Worm (Caenorhabditis elegans) whole organism, late embryonic: ENCODE measurements around the gene fbxa-12.
A peak's percentile ranks its signal among the peaks of the same experiment; 100 is the strongest.

ENCODE experiments used
- C08G9.2 ChIP-seq: sonication (generic microtip); optimal IDR thresholded peaks from 2 replicates; lab custom pipeline; 2016; ENCODE audit warnings: mild to moderate bottlenecking, missing genetic modification characterization, moderate library complexity, missing compliant biosample characterization
- C38D4.7 ChIP-seq: fragments of 200-800 bp; sonication (Bioruptor generic); optimal IDR thresholded peaks from 2 replicates; lab custom pipeline; 2018; ENCODE audit warnings: mild to moderate bottlenecking, missing genetic modification characterization, moderate library complexity, missing compliant biosample characterization
- ceh-18 ChIP-seq: sonication (generic microtip); optimal IDR thresholded peaks from 2 replicates; lab custom pipeline; 2016; ENCODE audit warnings: missing genetic modification characterization, missing compliant biosample characterization
- ceh-22 ChIP-seq: sonication (generic microtip); optimal IDR thresholded peaks from 2 replicates; lab custom pipeline; 2017; ENCODE audit warnings: missing biosample characterization, missing genetic modification characterization
- ceh-24 ChIP-seq: sonication (generic microtip); optimal IDR thresholded peaks from 2 replicates; lab custom pipeline; 2016; ENCODE audit warnings: mild to moderate bottlenecking, missing genetic modification characterization, missing compliant biosample characterization
- ceh-30 ChIP-seq: fragments of 150-350 bp; optimal IDR thresholded peaks from 2 replicates; lab custom pipeline; 2014; ENCODE audit warnings: missing biosample characterization, missing genetic modification characterization
- ceh-31 ChIP-seq: sonication (generic microtip); optimal IDR thresholded peaks from 2 replicates; lab custom pipeline; 2016; ENCODE audit warnings: missing genetic modification characterization, missing compliant biosample characterization
- ceh-6 ChIP-seq: fragments of 200-800 bp; sonication (Bioruptor generic); optimal IDR thresholded peaks from 2 replicates; lab custom pipeline; 2018; ENCODE audit warnings: mild to moderate bottlenecking, missing genetic modification characterization, missing compliant biosample characterization
- dmd-4 ChIP-seq: sonication (generic microtip); optimal IDR thresholded peaks from 2 replicates; lab custom pipeline; 2016; ENCODE audit warnings: borderline replicate concordance, missing genetic modification characterization, missing compliant biosample characterization
- dve-1 ChIP-seq: sonication (generic microtip); optimal IDR thresholded peaks from 2 replicates; lab custom pipeline; 2017; ENCODE audit warnings: antibody characterized with exemption, mild to moderate bottlenecking, missing genetic modification characterization, missing compliant biosample characterization
- elt-2 ChIP-seq: sonication (generic microtip); optimal IDR thresholded peaks from 2 replicates; lab custom pipeline; 2016; ENCODE audit warnings: missing genetic modification reagents, missing genetic modification characterization, missing compliant biosample characterization
- eyg-1 ChIP-seq: sonication (generic microtip); optimal IDR thresholded peaks from 2 replicates; lab custom pipeline; 2016; ENCODE audit warnings: missing genotype, missing genetic modification characterization, missing compliant biosample characterization
- fkh-10 ChIP-seq: fragments of 150-350 bp; optimal IDR thresholded peaks from 2 replicates; lab custom pipeline; 2014; ENCODE audit warnings: missing biosample characterization, missing genetic modification reagents, missing genetic modification characterization
- hlh-13 ChIP-seq: fragments of 200-800 bp; sonication (Bioruptor generic); optimal IDR thresholded peaks from 2 replicates; lab custom pipeline; 2018; ENCODE audit warnings: mild to moderate bottlenecking, missing genetic modification characterization, missing compliant biosample characterization
- hlh-30 ChIP-seq: sonication (generic microtip); optimal IDR thresholded peaks from 2 replicates; lab custom pipeline; 2017; ENCODE audit warnings: antibody characterized with exemption, missing genetic modification characterization, missing compliant biosample characterization; ENCODE audit not compliant: insufficient read depth
- hlh-6 ChIP-seq: sonication (generic microtip); optimal IDR thresholded peaks from 2 replicates; lab custom pipeline; 2016; ENCODE audit warnings: missing genotype, missing genetic modification characterization, missing compliant biosample characterization
- lin-11 ChIP-seq: fragments of 200-800 bp; sonication (Bioruptor generic); optimal IDR thresholded peaks from 2 replicates; lab custom pipeline; 2018; ENCODE audit warnings: mild to moderate bottlenecking, missing genetic modification characterization, missing compliant biosample characterization
- nfya-1 ChIP-seq: sonication (generic microtip); optimal IDR thresholded peaks from 2 replicates; lab custom pipeline; 2017; ENCODE audit warnings: missing genetic modification characterization, mild to moderate bottlenecking, missing compliant biosample characterization, antibody characterized with exemption, moderate library complexity
- npax-4 ChIP-seq: sonication (generic microtip); optimal IDR thresholded peaks from 2 replicates; lab custom pipeline; 2016; ENCODE audit warnings: missing genetic modification characterization, missing compliant biosample characterization
- pag-3 ChIP-seq: sonication (generic microtip); optimal IDR thresholded peaks from 2 replicates; lab custom pipeline; 2016; ENCODE audit warnings: missing compliant biosample characterization, missing genetic modification characterization, borderline replicate concordance
- pat-9 ChIP-seq: fragments of 200-800 bp; sonication (Bioruptor generic); optimal IDR thresholded peaks from 2 replicates; lab custom pipeline; 2018; ENCODE audit warnings: mild to moderate bottlenecking, missing genetic modification characterization, moderate library complexity, missing compliant biosample characterization
- pha-2 ChIP-seq: sonication (generic microtip); optimal IDR thresholded peaks from 2 replicates; lab custom pipeline; 2017; ENCODE audit warnings: mild to moderate bottlenecking, missing genetic modification characterization, missing compliant biosample characterization
- pqm-1 ChIP-seq: sonication (generic microtip); optimal IDR thresholded peaks from 2 replicates; lab custom pipeline; 2016; ENCODE audit warnings: missing genetic modification characterization, missing compliant biosample characterization
- ref-2 ChIP-seq: sonication (generic microtip); optimal IDR thresholded peaks from 2 replicates; lab custom pipeline; 2016; ENCODE audit warnings: missing genetic modification characterization, missing compliant biosample characterization
- rnt-1 ChIP-seq: sonication (generic microtip); optimal IDR thresholded peaks from 2 replicates; lab custom pipeline; 2016; ENCODE audit warnings: missing genetic modification characterization, missing compliant biosample characterization
- sox-2 ChIP-seq: fragments of 200-800 bp; sonication (Bioruptor generic); IDR thresholded peaks from 2 replicates; pipeline ENCODE4 v1.3.6; 2022; ENCODE audit warnings: missing genetic modification reagents, missing genetic modification characterization, missing compliant biosample characterization
- tbx-2 ChIP-seq: sonication (generic microtip); optimal IDR thresholded peaks from 2 replicates; lab custom pipeline; 2016; ENCODE audit warnings: missing genetic modification characterization, missing compliant biosample characterization
- tbx-7 ChIP-seq: sonication (generic microtip); optimal IDR thresholded peaks from 2 replicates; lab custom pipeline; 2016; ENCODE audit warnings: missing genotype, missing genetic modification characterization, missing compliant biosample characterization
- unc-86 ChIP-seq: sonication (generic microtip); optimal IDR thresholded peaks from 2 replicates; lab custom pipeline; 2016; ENCODE audit warnings: missing genetic modification characterization, missing compliant biosample characterization

fbxa-12 gene

ce11 chrIII:2223932-2224331 lies 4.4 kb downstream of the fbxa-12 start, which contains the start of gene srd-65:
Gene srd-65 (minus strand): TSS chrIII:2224032.
- TF ChIP-seq hlh-13 (GFP tag; lab: Kevin White, UChicago) (no peak), ceh-6 (GFP tag; lab: Kevin White, UChicago) (no peak), C38D4.7 (GFP tag; lab: Kevin White, UChicago) (no peak), pat-9 (tag; lab: Kevin White, UChicago) (no peak)

- TF ChIP-seq ceh-18 (no peak), elt-2 (tag; lab: Kevin White, UChicago) (peak; percentile 11)
These were observed 5.0 kb downstream of the fbxa-12 start, which contains the start of gene fbxa-38 for ce11 chrIII:2224478-2224877. Gene fbxa-38 (plus strand): TSS chrIII:2224672.

ce11 chrIII:2227407-2227806 lies 7.9 kb downstream of the fbxa-12 start, which contains the start of gene fbxa-62:
Gene fbxa-62 (plus strand): TSS chrIII:2227707.
- TF ChIP-seq ceh-24 (tag; lab: Kevin White, UChicago) (no peak), tbx-7 (tag; lab: Kevin White, UChicago) (no peak), sox-2 (GFP tag; lab: Robert Waterston, UW) (no peak), C38D4.7 (GFP tag; lab: Kevin White, UChicago) (no peak), eyg-1 (tag; lab: Kevin White, UChicago) (no peak), ceh-18 (no peak), hlh-13 (GFP tag; lab: Kevin White, UChicago) (no peak), dve-1 (tag; lab: Kevin White, UChicago) (no peak)

ce11 chrIII:2232360-2232759 lies 12.9 kb downstream of the fbxa-12 start, which contains the start of gene fbxa-47:
Gene fbxa-47 (minus strand): TSS chrIII:2232460.
- TF ChIP-seq hlh-6 (tag; lab: Kevin White, UChicago) = no peak
- TF ChIP-seq lin-11 (tag; lab: Kevin White, UChicago) = no peak
- no peak for TF ChIP-seq pag-3 (tag; lab: Kevin White, UChicago)
- TF ChIP-seq C08G9.2 (tag; lab: Kevin White, UChicago) = no peak
- no peak for TF ChIP-seq ceh-30
- no peak for TF ChIP-seq pqm-1 (tag; lab: Kevin White, UChicago)
- no peak for TF ChIP-seq ceh-22 (tag; lab: Kevin White, UChicago)
- no peak for TF ChIP-seq unc-86
- TF ChIP-seq tbx-7 (tag; lab: Kevin White, UChicago) = no peak
- no peak for TF ChIP-seq nfya-1
- TF ChIP-seq fkh-10 (GFP tag; lab: Kevin White, UChicago) = no peak
- TF ChIP-seq npax-4 = no peak
- no peak for TF ChIP-seq pha-2 (tag; lab: Kevin White, UChicago)
- TF ChIP-seq dmd-4 (tag; lab: Kevin White, UChicago) = no peak
- no peak for TF ChIP-seq rnt-1 (tag; lab: Kevin White, UChicago)

- TF ChIP-seq eyg-1 (tag; lab: Kevin White, UChicago) (no peak), elt-2 (tag; lab: Kevin White, UChicago) (peak; percentile 74)
These were observed 13.9 kb downstream of the fbxa-12 start for ce11 chrIII:2233399-2233798.

- TF ChIP-seq hlh-30 (tag; lab: Kevin White, UChicago) (peak; percentile 65), ref-2 (tag; lab: Kevin White, UChicago) (peak; percentile 67), ceh-31 (tag; lab: Kevin White, UChicago) (peak; percentile 33), tbx-2 (tag; lab: Kevin White, UChicago) (peak; percentile 53), tbx-7 (tag; lab: Kevin White, UChicago) (no peak)
These were observed 14.9 kb downstream of the fbxa-12 start, which contains the start of gene C39B5.2 for ce11 chrIII:2234192-2234934. Gene C39B5.2 (plus strand): TSS chrIII:2234884.
